Worm (Caenorhabditis elegans): ENCODE results near the gene pigg-1.
A peak's percentile ranks its signal among the peaks of the same experiment; 100 is the strongest.

pigg-1 gene

ce11 chrII:8569038-8569977, 30.8 kb downstream of the pigg-1 start, which contains the start of the genes col-38 and rpl-5:
Gene col-38 (minus strand): TSS chrII:8569088.
Gene rpl-5 (plus strand): TSS chrII:8569927.
- TF ChIP-seq mes-2 (tag; optimal IDR thresholded peaks at IDR 0.05; ENCODE audit: poor library complexity, severe bottlenecking): peak; percentile 92
- TF ChIP-seq attf-4 (tag; optimal IDR thresholded peaks at IDR 0.05): no peak
- no peak for TF ChIP-seq nhr-76 (tag; optimal IDR thresholded peaks at IDR 0.05)
- no peak for TF ChIP-seq cey-2 (tag; optimal IDR thresholded peaks at IDR 0.05; ENCODE audit: borderline replicate concordance, insufficient read depth)
- no peak for TF ChIP-seq zag-1 (tag; optimal IDR thresholded peaks at IDR 0.05)
- peak; percentile 90 for TF ChIP-seq fkh-10 (GFP tag; optimal IDR thresholded peaks at IDR 0.05)
- TF ChIP-seq nhr-25 (tag; optimal IDR thresholded peaks at IDR 0.05; ENCODE audit: borderline replicate concordance, insufficient read depth): peak; percentile 34
- peak in 1 of 2 experiments; percentile 96 for TF ChIP-seq unc-62 (GFP tag; optimal IDR thresholded peaks at IDR 0.05 in 1 of 2)
- no peak for TF ChIP-seq unc-62 (tag; optimal IDR thresholded peaks at IDR 0.05)
- no peak for TF ChIP-seq ceh-82 (tag; optimal IDR thresholded peaks at IDR 0.05)
- peak; percentile 72 for TF ChIP-seq lin-13 (GFP tag; optimal IDR thresholded peaks at IDR 0.05)
- no peak for TF ChIP-seq zip-11 (GFP tag; IDR thresholded peaks at IDR 0.05)
- TF ChIP-seq skn-1 (tag; optimal IDR thresholded peaks at IDR 0.05): no peak
- TF ChIP-seq Y5F2A.4 (GFP tag; optimal IDR thresholded peaks at IDR 0.05): no peak
- no peak for TF ChIP-seq ces-1 (GFP tag; optimal IDR thresholded peaks at IDR 0.05)
- no peak for TF ChIP-seq ztf-11 (tag; optimal IDR thresholded peaks at IDR 0.05)
- peak in 1 of 2 experiments; percentile 78 for TF ChIP-seq hif-1 (tag; optimal IDR thresholded peaks at IDR 0.05)
- no peak for TF ChIP-seq F26F4.8 (GFP tag; conservative IDR thresholded peaks at IDR 0.05)
- TF ChIP-seq dpl-1 (GFP tag; optimal IDR thresholded peaks at IDR 0.05): peak; percentile 96
- no peak for TF ChIP-seq D1046.2 (GFP tag; IDR thresholded peaks at IDR 0.05)
- TF ChIP-seq nhr-11 (tag; optimal IDR thresholded peaks at IDR 0.05): peak; percentile 87
- TF ChIP-seq ztf-7 (tag; optimal IDR thresholded peaks at IDR 0.05): no peak
- TF ChIP-seq vab-7 (GFP tag; IDR thresholded peaks at IDR 0.05): no peak
- no peak for TF ChIP-seq T20F7.1 (GFP tag; optimal IDR thresholded peaks at IDR 0.05)
- TF ChIP-seq unc-39 (tag; optimal IDR thresholded peaks at IDR 0.05): no peak
- TF ChIP-seq lin-38 (GFP tag; IDR thresholded peaks at IDR 0.05): peak; percentile 91
- TF ChIP-seq tra-1 (GFP tag; IDR thresholded peaks at IDR 0.05): no peak
- no peak for TF ChIP-seq F44E2.7 (GFP tag; IDR thresholded peaks at IDR 0.05)
- peak; percentile 97 for TF ChIP-seq aha-1 (tag)
- no peak for TF ChIP-seq R02D3.7 (tag; optimal IDR thresholded peaks at IDR 0.05)
- no peak for TF ChIP-seq ctbp-1 (GFP tag; IDR thresholded peaks at IDR 0.05)
- no peak for TF ChIP-seq tag-97 (GFP tag; IDR thresholded peaks at IDR 0.05)
- no peak for TF ChIP-seq pha-4 (GFP tag; IDR thresholded peaks at IDR 0.05)
- peak; percentile 84 for TF ChIP-seq pha-4 (tag; optimal IDR thresholded peaks at IDR 0.05)
- TF ChIP-seq snpc-4 (tag; optimal IDR thresholded peaks at IDR 0.05): no peak
- TF ChIP-seq daf-16 (GFP tag; optimal IDR thresholded peaks at IDR 0.05): no peak
- peak; percentile 79 for TF ChIP-seq daf-16 (tag; optimal IDR thresholded peaks at IDR 0.05)
- no peak for TF ChIP-seq lin-1 (GFP tag; IDR thresholded peaks at IDR 0.05)
- TF ChIP-seq dve-1 (tag; optimal IDR thresholded peaks at IDR 0.05; ENCODE audit: insufficient read depth): peak; percentile 90
- no peak for TF ChIP-seq nhr-41 (GFP tag; IDR thresholded peaks at IDR 0.05)
- TF ChIP-seq hmg-1.1 (GFP tag; IDR thresholded peaks at IDR 0.05): peak; percentile 79
- no peak for TF ChIP-seq Y105C5A.15 (GFP tag; IDR thresholded peaks at IDR 0.05)
- TF ChIP-seq egl-27 (tag; optimal IDR thresholded peaks at IDR 0.05): no peak
- peak; percentile 93 for TF ChIP-seq nhr-77 (tag; optimal IDR thresholded peaks at IDR 0.05)
- peak; percentile 60; the same call in 1 of the 2 replicates for TF ChIP-seq arid-1 (GFP tag; conservative IDR thresholded peaks at IDR 0.05)
- peak; percentile 87 for TF ChIP-seq rbr-2 (tag; optimal IDR thresholded peaks at IDR 0.05)
- peak; percentile 65 for TF ChIP-seq ama-1 (optimal IDR thresholded peaks at IDR 0.05)
- TF ChIP-seq zfp-2 (tag; optimal IDR thresholded peaks at IDR 0.05): peak; percentile 87
- no peak for TF ChIP-seq nhr-10 (tag; optimal IDR thresholded peaks at IDR 0.05)
- no peak for TF ChIP-seq ZK337.2 (GFP tag; IDR thresholded peaks at IDR 0.05)
- no peak for TF ChIP-seq lin-29 (GFP tag; IDR thresholded peaks at IDR 0.05)

All from whole organism, L4 larva.